Fruit fly (Drosophila melanogaster): ENCODE measurements around the gene dy.

The dy gene

dm6 chrX:11788187-11788870, 9.7 kb upstream of the dy start:
- TF ChIP-seq CG13424 (tag; optimal IDR thresholded peaks at IDR 0.05) (peak; percentile 73), fd3F (GFP tag; optimal IDR thresholded peaks at IDR 0.05) (peak; percentile 56), wdn (GFP tag; IDR thresholded peaks at IDR 0.05) (0 out of 2 replicates have a peak, but pooled peaks have one; percentile 31), exex (tag; optimal IDR thresholded peaks at IDR 0.05) (no peak), E2f1 (GFP tag; IDR thresholded peaks at IDR 0.05) (peak; percentile 79), Chrac-16 (GFP tag; optimal IDR thresholded peaks at IDR 0.05) (peak; percentile 63), Lhr (GFP tag; optimal IDR thresholded peaks at IDR 0.05) (no peak), CG4424 (GFP tag; optimal IDR thresholded peaks at IDR 0.05) (peak; percentile 57), schlank (tag; optimal IDR thresholded peaks at IDR 0.05) (peak; percentile 12), lov (optimal IDR thresholded peaks at IDR 0.05) (no peak), lov (GFP tag; IDR thresholded peaks at IDR 0.05) (no peak), sens-2 (GFP tag; IDR thresholded peaks at IDR 0.05) (peak; percentile 40; the same call in 1 of the 2 replicates), CG4707 (GFP tag; optimal IDR thresholded peaks at IDR 0.05) (peak; percentile 10), Mes4 (GFP tag; optimal IDR thresholded peaks at IDR 0.05) (peak; percentile 5), CG3407 (GFP tag; optimal IDR thresholded peaks at IDR 0.05) (peak; percentile 19), Jarid2 (GFP tag; optimal IDR thresholded peaks at IDR 0.05) (peak; percentile 37), gsb (GFP tag; IDR thresholded peaks at IDR 0.05) (peak; percentile 65), crol (GFP tag; IDR thresholded peaks at IDR 0.05) (0 out of 2 replicates have a peak, but pooled peaks have one; percentile 21), CG10462 (GFP tag; optimal IDR thresholded peaks at IDR 0.05) (peak; percentile 47), Atf3 (GFP tag; optimal IDR thresholded peaks at IDR 0.05) (peak; percentile 30), Dip3 (GFP tag; optimal IDR thresholded peaks at IDR 0.05) (peak; percentile 44), CG7786 (GFP tag; optimal IDR thresholded peaks at IDR 0.05) (peak; percentile 55), CG2678 (tag; optimal IDR thresholded peaks at IDR 0.05) (peak; percentile 80), CG11085 (GFP tag; IDR thresholded peaks at IDR 0.05) (no peak), toy (GFP tag; IDR thresholded peaks at IDR 0.05) (no peak), pb (GFP tag; optimal IDR thresholded peaks at IDR 0.05) (no peak), Usf (GFP tag; optimal IDR thresholded peaks at IDR 0.05) (no peak), NFAT (GFP tag; IDR thresholded peaks at IDR 0.05) (peak; percentile 49; the same call in 1 of the 2 replicates), crp (GFP tag; optimal IDR thresholded peaks at IDR 0.05) (peak in 1 of 2 experiments; percentile 17), CG10147 (GFP tag; optimal IDR thresholded peaks at IDR 0.05) (peak; percentile 48), CG3281 (GFP tag; optimal IDR thresholded peaks at IDR 0.05) (peak; percentile 63), CG13624 (GFP tag; optimal IDR thresholded peaks at IDR 0.05) (peak; percentile 57), CG1529 (GFP tag; optimal IDR thresholded peaks at IDR 0.05) (peak; percentile 29), CG32767 (GFP tag; IDR thresholded peaks at IDR 0.05) (0 out of 2 replicates have a peak, but pooled peaks have one; percentile 53), Max (GFP tag; optimal IDR thresholded peaks at IDR 0.05) (peak; percentile 51), emc (GFP tag; optimal IDR thresholded peaks at IDR 0.05) (no peak), CG42726 (GFP tag; IDR thresholded peaks at IDR 0.05; ENCODE audit: partially characterized antibody) (no peak), maf-S (GFP tag; optimal IDR thresholded peaks at IDR 0.05) (peak; percentile 30), Med (GFP tag) (peak; percentile 93), D19A (tag; optimal IDR thresholded peaks at IDR 0.05) (peak; percentile 58), lab (GFP tag; optimal IDR thresholded peaks at IDR 0.05) (peak; percentile 81), Tbp (GFP tag; optimal IDR thresholded peaks at IDR 0.05) (no peak), Six4 (GFP tag; optimal IDR thresholded peaks at IDR 0.05) (peak; percentile 10), CG12391 (tag; optimal IDR thresholded peaks at IDR 0.05) (peak; percentile 79), unc-4 (GFP tag; IDR thresholded peaks at IDR 0.05; ENCODE audit: partially characterized antibody) (no peak), CG4617 (GFP tag; optimal IDR thresholded peaks at IDR 0.05; ENCODE audit: borderline replicate concordance) (no peak), nau (GFP tag; optimal IDR thresholded peaks at IDR 0.05) (peak; percentile 60), oc (tag; optimal IDR thresholded peaks at IDR 0.05) (peak; percentile 68), CG8388 (GFP tag; optimal IDR thresholded peaks at IDR 0.05) (peak; percentile 73)
